Fruit fly (Drosophila melanogaster): ENCODE data around the gene Karybeta3.

dm6 chr3R:4641254-4641573 lies 7.8 kb upstream of the Karybeta3 start:
- TF ChIP-seq Dll (optimal IDR thresholded peaks at IDR 0.05) (no peak), psq (optimal IDR thresholded peaks at IDR 0.05) (no peak), pan (optimal IDR thresholded peaks at IDR 0.05) (no peak)

Data from whole organism.